Worm (Caenorhabditis elegans): ENCODE results near the gene T06C12.12.

T06C12.12 gene

DNA sequence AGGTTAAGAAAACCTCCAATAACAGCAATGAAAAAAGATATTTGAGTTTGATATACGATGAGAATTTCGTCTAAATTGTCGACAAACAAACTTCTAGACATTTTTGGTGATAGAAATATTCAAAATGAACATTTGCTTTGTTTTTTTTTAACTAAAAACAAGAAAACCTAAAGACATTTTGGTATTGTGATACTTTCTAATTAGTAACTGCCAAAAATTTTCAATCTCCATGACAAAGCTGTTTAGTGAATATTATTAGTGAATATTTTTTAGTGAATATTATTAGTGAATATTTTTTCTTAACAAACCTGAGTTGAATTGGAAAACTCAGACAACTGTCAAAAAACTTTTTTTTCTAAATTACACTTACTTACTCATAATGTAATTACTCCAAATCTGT is 48.4 kb downstream of the T06C12.12 start, which contains the start of gene srw-55:
Gene srw-55 (minus strand): TSS at position 101 of the 400 bp plus-strand sequence.
- TF ChIP-seq nhr-76 (tag; optimal IDR thresholded peaks at IDR 0.05) (no peak), mep-1 (tag; optimal IDR thresholded peaks at IDR 0.05) (no peak), egl-27 (tag; optimal IDR thresholded peaks at IDR 0.05) (no peak), lin-39 (tag; optimal IDR thresholded peaks at IDR 0.05) (no peak), C34B4.2 (tag; optimal IDR thresholded peaks at IDR 0.05) (no peak), ets-5 (GFP tag; IDR thresholded peaks at IDR 0.05) (no peak), aly-2 (tag; optimal IDR thresholded peaks at IDR 0.05) (no peak), Y116A8C.19 (tag; optimal IDR thresholded peaks at IDR 0.05; ENCODE audit: borderline replicate concordance) (no peak), xbp-1 (tag; optimal IDR thresholded peaks at IDR 0.05) (no peak), elt-3 (tag; optimal IDR thresholded peaks at IDR 0.05) (no peak)

All from whole organism, L1 larva.